Worm (Caenorhabditis elegans) whole organism, young adult: ENCODE data around the gene Y38E10A.3.

Experiments used
- ccch-3 ChIP-seq: fragments of 200-800 bp; sonication (Bioruptor generic); optimal IDR thresholded peaks from 2 replicates; lab custom pipeline; 2018; ENCODE audit warnings: mild to moderate bottlenecking, missing genetic modification characterization, missing compliant biosample characterization
- lag-1 ChIP-seq: fragments of 200-800 bp; sonication (Bioruptor generic); IDR thresholded peaks from 2 replicates; pipeline ENCODE4 v1.3.6; 2022; ENCODE audit warnings: missing genetic modification reagents, missing genetic modification characterization, missing compliant biosample characterization
- lin-35 ChIP-seq, 3 experiments: fragments of 150-350 bp in 2 of 3; sonication (generic microtip) in 1 of 3; optimal IDR thresholded peaks; 2 replicates each; lab custom pipeline; 2014 to 2018; ENCODE audit warnings: missing biosample characterization in 3 of 3, missing genetic modification characterization in 3 of 3, missing genetic modification reagents in 3 of 3
- madf-6 ChIP-seq: fragments of 200-800 bp; sonication (Bioruptor generic); IDR thresholded peaks from 2 replicates; pipeline ENCODE4 v1.3.6; 2022; ENCODE audit warnings: missing genetic modification reagents, missing genetic modification characterization, missing compliant biosample characterization
- snpc-4 ChIP-seq, 5 experiments: fragments of 150-350 bp in 1 of 5; sonication (generic microtip) in 4 of 5; optimal IDR thresholded peaks; 2 replicates each; lab custom pipeline; 2014 to 2018; ENCODE audit warnings: missing genetic modification characterization in 5 of 5, missing biosample characterization in 3 of 5, antibody characterized with exemption in 2 of 5, mild to moderate bottlenecking in 2 of 5, missing compliant biosample characterization in 2 of 5, missing genotype in 2 of 5, moderate library complexity in 2 of 5, missing genetic modification reagents in 1 of 5
- tlf-1 ChIP-seq: fragments of 200-800 bp; sonication (Bioruptor generic); optimal IDR thresholded peaks from 2 replicates; lab custom pipeline; 2018; ENCODE audit warnings: mild to moderate bottlenecking, missing genetic modification characterization, missing compliant biosample characterization

ce11 chrII:12535297-12535803 is 39.2 kb downstream of the Y38E10A.3 start, which contains the start of gene nimk-1:
- TF ChIP-seq madf-6 (GFP tag; lab: Robert Waterston, UW) (no peak), lag-1 (GFP tag; lab: Robert Waterston, UW) (no peak), ccch-3 (GFP tag; lab: Kevin White, UChicago) (no peak), snpc-4 (GFP tag; optimal IDR thresholded peaks at IDR 0.05; lab: Kevin White, UChicago) (no peak), snpc-4 (tag; optimal IDR thresholded peaks at IDR 0.05; lab: Kevin White, UChicago) (no peak), tlf-1 (GFP tag; lab: Kevin White, UChicago) (no peak), lin-35 (GFP tag; optimal IDR thresholded peaks at IDR 0.05; lab: Kevin White, UChicago) (no peak)
